Worm (Caenorhabditis elegans) whole organism, L4 larva: ENCODE measurements around the gene exc-7.

Experiments used
- F10B5.3 ChIP-seq: sonication (generic microtip); optimal IDR thresholded peaks from 2 replicates; lab custom pipeline; 2016; ENCODE audit warnings: mild to moderate bottlenecking, missing genetic modification characterization, missing compliant biosample characterization
- F37D6.2 ChIP-seq: sonication (generic microtip); optimal IDR thresholded peaks from 2 replicates; lab custom pipeline; 2016; ENCODE audit warnings: mild to moderate bottlenecking, missing genetic modification characterization, missing compliant biosample characterization
- F44E2.7 ChIP-seq: fragments of 200-800 bp; sonication (Bioruptor generic); IDR thresholded peaks from 2 replicates; pipeline ENCODE4 v2.1.2; 2022; ENCODE audit warnings: missing genetic modification characterization, missing compliant biosample characterization
- F49E8.2 ChIP-seq: sonication (generic microtip); optimal IDR thresholded peaks from 2 replicates; lab custom pipeline; 2016; ENCODE audit warnings: missing compliant biosample characterization, mild to moderate bottlenecking, missing genetic modification characterization, borderline replicate concordance
- R02D3.7 ChIP-seq: fragments of 150-350 bp; sonication (generic microtip); optimal IDR thresholded peaks from 3 replicates; lab custom pipeline; 2014; ENCODE audit warnings: missing biosample characterization, missing genetic modification characterization
- T20F7.1 ChIP-seq: fragments of 200-800 bp; sonication (Bioruptor generic); optimal IDR thresholded peaks from 2 replicates; lab custom pipeline; 2018; ENCODE audit warnings: mild to moderate bottlenecking, missing genetic modification characterization, missing compliant biosample characterization
- T26A8.4 ChIP-seq: fragments of 200-800 bp; sonication (Bioruptor generic); IDR thresholded peaks from 2 replicates; pipeline ENCODE4 v1.3.6; 2022; ENCODE audit warnings: missing genetic modification characterization, missing compliant biosample characterization
- Y48G9A.11 ChIP-seq: fragments of 200-800 bp; sonication (Bioruptor generic); IDR thresholded peaks from 2 replicates; pipeline ENCODE4 v1.3.6; 2022; ENCODE audit warnings: missing genetic modification reagents, missing genetic modification characterization, missing compliant biosample characterization
- aha-1 ChIP-seq: fragments of 150-350 bp; peaks from one replicate; lab custom pipeline; 2014; ENCODE audit warnings: missing biosample characterization, missing genetic modification characterization
- ama-1 ChIP-seq: fragments of 150-350 bp; optimal IDR thresholded peaks from 2 replicates; lab custom pipeline; 2014; ENCODE audit warnings: inconsistent platforms, mixed read lengths
- ceh-20 ChIP-seq: fragments of 200-800 bp; sonication (Bioruptor generic); IDR thresholded peaks from 2 replicates; pipeline ENCODE4 v1.3.6; 2022; ENCODE audit warnings: missing genetic modification reagents, missing genetic modification characterization, missing compliant biosample characterization
- ceh-28 ChIP-seq: fragments of 150-350 bp; optimal IDR thresholded peaks from 2 replicates; lab custom pipeline; 2014; ENCODE audit warnings: missing biosample characterization, missing genetic modification reagents, missing genetic modification characterization
- ceh-32 ChIP-seq: sonication (generic microtip); optimal IDR thresholded peaks from 2 replicates; lab custom pipeline; 2016; ENCODE audit warnings: mild to moderate bottlenecking, missing genetic modification characterization, missing compliant biosample characterization; ENCODE audit not compliant: poor library complexity
- ceh-62 ChIP-seq: sonication (generic microtip); optimal IDR thresholded peaks from 2 replicates; lab custom pipeline; 2017; ENCODE audit warnings: missing biosample characterization, missing genetic modification characterization
- ceh-82 ChIP-seq: sonication (generic microtip); optimal IDR thresholded peaks from 2 replicates; lab custom pipeline; 2017; ENCODE audit warnings: missing biosample characterization, missing genetic modification characterization
- ctbp-1 ChIP-seq: fragments of 200-800 bp; sonication (Bioruptor generic); IDR thresholded peaks from 2 replicates; pipeline ENCODE4 v1.3.6; 2022; ENCODE audit warnings: missing genetic modification reagents, missing genetic modification characterization, missing compliant biosample characterization
- daf-12 ChIP-seq: fragments of 150-350 bp; optimal IDR thresholded peaks from 2 replicates; lab custom pipeline; 2014; ENCODE audit warnings: missing biosample characterization, missing genetic modification reagents, missing genetic modification characterization
- daf-16 ChIP-seq, 3 experiments: sonication (generic microtip); optimal IDR thresholded peaks; 2 replicates each; lab custom pipeline; 2016 to 2017; ENCODE audit warnings: missing genetic modification characterization in 3 of 3, missing genetic modification reagents in 3 of 3, mild to moderate bottlenecking in 2 of 3, missing compliant biosample characterization in 2 of 3, missing biosample characterization in 1 of 3, moderate library complexity in 1 of 3
- dmd-8 ChIP-seq: fragments of 200-800 bp; sonication (Bioruptor generic); IDR thresholded peaks from 2 replicates; pipeline ENCODE4 v1.3.6; 2022; ENCODE audit warnings: missing genetic modification characterization, missing compliant biosample characterization
- dpl-1 ChIP-seq: fragments of 150-350 bp; optimal IDR thresholded peaks from 2 replicates; lab custom pipeline; 2014; ENCODE audit warnings: missing biosample characterization, missing genetic modification reagents, missing genetic modification characterization
- hlh-30 ChIP-seq: sonication (generic microtip); optimal IDR thresholded peaks from 2 replicates; lab custom pipeline; 2017; ENCODE audit warnings: antibody characterized with exemption, mild to moderate bottlenecking, missing genetic modification characterization, missing compliant biosample characterization; ENCODE audit not compliant: insufficient read depth
- hmg-1.1 ChIP-seq: fragments of 200-800 bp; sonication (Bioruptor generic); IDR thresholded peaks from 2 replicates; pipeline ENCODE4 v1.3.6; 2022; ENCODE audit warnings: missing genetic modification reagents, missing genetic modification characterization, missing compliant biosample characterization
- lin-15B ChIP-seq: fragments of 150-350 bp; sonication (generic microtip); optimal IDR thresholded peaks from 3 replicates; lab custom pipeline; 2014; ENCODE audit warnings: missing biosample characterization, missing genetic modification characterization
- lin-38 ChIP-seq: fragments of 200-800 bp; sonication (Bioruptor generic); IDR thresholded peaks from 2 replicates; pipeline ENCODE4 v1.3.6; 2022; ENCODE audit warnings: missing genetic modification reagents, missing genetic modification characterization, missing compliant biosample characterization
- mdl-1 ChIP-seq, 2 experiments: fragments of 150-350 bp in 1 of 2; sonication (generic microtip) in 1 of 2; optimal IDR thresholded peaks; 2 replicates each; lab custom pipeline; 2014 to 2017; ENCODE audit warnings: missing biosample characterization in 2 of 2, missing genetic modification characterization in 2 of 2
- mdt-29 ChIP-seq: fragments of 200-800 bp; sonication (Bioruptor generic); IDR thresholded peaks from 2 replicates; pipeline ENCODE4 v1.3.6; 2022; ENCODE audit warnings: missing genetic modification reagents, missing genetic modification characterization, missing compliant biosample characterization
- nhr-28 ChIP-seq: fragments of 150-350 bp; optimal IDR thresholded peaks from 2 replicates; lab custom pipeline; 2014; ENCODE audit warnings: missing biosample characterization, missing genetic modification characterization
- pha-4 ChIP-seq, 2 experiments: fragments of 150-350 bp in 1 of 2; fragments of 200-800 bp in 1 of 2; sonication (Bioruptor generic) in 1 of 2; IDR thresholded peaks in 1 of 2; optimal IDR thresholded peaks in 1 of 2; 2 replicates each; pipeline versions ENCODE4 v1.3.6 to Lab custom; 2014 to 2022; ENCODE audit warnings: missing genetic modification characterization in 2 of 2, missing genetic modification reagents in 2 of 2, missing biosample characterization in 1 of 2, missing compliant biosample characterization in 1 of 2
- php-3 ChIP-seq: fragments of 200-800 bp; sonication (Bioruptor generic); IDR thresholded peaks from 2 replicates; pipeline ENCODE4 v1.3.6; 2022; ENCODE audit warnings: missing genetic modification reagents, missing genetic modification characterization, missing compliant biosample characterization
- set-16 ChIP-seq: fragments of 200-800 bp; sonication (Bioruptor generic); IDR thresholded peaks from 2 replicates; pipeline ENCODE4 v1.3.6; 2022; ENCODE audit warnings: missing genetic modification reagents, missing genetic modification characterization, missing compliant biosample characterization
- unc-62 ChIP-seq, 3 experiments: fragments of 150-350 bp in 1 of 3; sonication (generic microtip); optimal IDR thresholded peaks in 2 of 3; peaks in 1 of 3; 1 replicate in 1 of 3; 2 replicates in 2 of 3; lab custom pipeline; 2014 to 2017; ENCODE audit warnings: missing biosample characterization in 3 of 3, missing genetic modification characterization in 3 of 3, missing genetic modification reagents in 3 of 3, missing genotype in 1 of 3
- zag-1 ChIP-seq: fragments of 150-350 bp; optimal IDR thresholded peaks from 2 replicates; lab custom pipeline; 2014; ENCODE audit warnings: missing biosample characterization, missing genetic modification characterization
- zfp-3 ChIP-seq: fragments of 200-800 bp; sonication (Bioruptor generic); conservative IDR thresholded peaks from 2 replicates; pipeline ENCODE4 v1.3.6; 2022; ENCODE audit warnings: missing genetic modification reagents, missing genetic modification characterization, missing compliant biosample characterization
- zip-2 ChIP-seq: fragments of 150-350 bp; optimal IDR thresholded peaks from 2 replicates; lab custom pipeline; 2014; ENCODE audit warnings: missing biosample characterization, missing genetic modification characterization

The exc-7 gene

ce11 chrII:9553179-9553578, 22.6 kb upstream of the exc-7 start, which contains the start of gene F35H8.1:
TSS of gene F35H8.1 (minus strand) at chrII:9553279.
- TF ChIP-seq mdt-29 (GFP tag; lab: Robert Waterston, UW) (no peak), unc-62 (GFP tag; optimal IDR thresholded peaks at IDR 0.05 in 1 of 2; lab: Kevin White, UChicago) (peak in 1 of 2 experiments; percentile 12), unc-62 (tag; optimal IDR thresholded peaks at IDR 0.05; lab: Kevin White, UChicago) (no peak)

ce11 chrII:9554925-9555553, 20.7 kb upstream of the exc-7 start, which contains the start of gene F35H8.2:
TSS of gene F35H8.2 (plus strand) at chrII:9555503.
- no peak for TF ChIP-seq zfp-3 (GFP tag; lab: Robert Waterston, UW)
- peak; percentile 35 for TF ChIP-seq aha-1 (tag; lab: Kevin White, UChicago)
- no peak for TF ChIP-seq lin-38 (GFP tag; lab: Robert Waterston, UW)
- TF ChIP-seq ctbp-1, result no peak
- TF ChIP-seq hlh-30, result peak; percentile 67
- TF ChIP-seq nhr-28 (tag; lab: Kevin White, UChicago), result peak; percentile 55
- TF ChIP-seq mdl-1 (tag; optimal IDR thresholded peaks at IDR 0.05; lab: Kevin White, UChicago), result peak in 1 of 2 experiments; percentile 40

- no peak for TF ChIP-seq lin-15B (tag; lab: Kevin White, UChicago)
- TF ChIP-seq set-16 (GFP tag; lab: Robert Waterston, UW), result no peak
- peak in 1 of 2 experiments; percentile 69 for TF ChIP-seq unc-62 (GFP tag; optimal IDR thresholded peaks at IDR 0.05 in 1 of 2; lab: Kevin White, UChicago)
- TF ChIP-seq unc-62 (tag; optimal IDR thresholded peaks at IDR 0.05; lab: Kevin White, UChicago), result no peak
- TF ChIP-seq zip-2 (tag; lab: Kevin White, UChicago), result no peak
- peak; percentile 91 for TF ChIP-seq aha-1 (tag; lab: Kevin White, UChicago)
- TF ChIP-seq pha-4 (GFP tag; IDR thresholded peaks at IDR 0.05; lab: Robert Waterston, UW), result no peak
- TF ChIP-seq pha-4 (tag; optimal IDR thresholded peaks at IDR 0.05; lab: Kevin White, UChicago), result no peak
- TF ChIP-seq, all 104 proteins: peak for 2
These were observed 19.2 kb upstream of the exc-7 start for ce11 chrII:9556582-9556981.

- TF ChIP-seq ceh-32 (tag; lab: Kevin White, UChicago) (no peak), Y48G9A.11 (GFP tag; lab: Robert Waterston, UW) (peak; percentile 86), php-3 (no peak), pha-4 (GFP tag; IDR thresholded peaks at IDR 0.05; lab: Robert Waterston, UW) (no peak), pha-4 (tag; optimal IDR thresholded peaks at IDR 0.05; lab: Kevin White, UChicago) (no peak), R02D3.7 (tag; lab: Kevin White, UChicago) (peak; percentile 62), T20F7.1 (GFP tag; lab: Kevin White, UChicago) (peak; percentile 92), ceh-28 (no peak), daf-12 (no peak), aha-1 (tag; lab: Kevin White, UChicago) (peak; percentile 52), ceh-20 (no peak), hlh-30 (peak; percentile 66), ceh-62 (tag; lab: Kevin White, UChicago) (no peak), unc-62 (GFP tag; optimal IDR thresholded peaks at IDR 0.05 in 1 of 2; lab: Kevin White, UChicago) (peak in 1 of 2 experiments; percentile 65), unc-62 (tag; optimal IDR thresholded peaks at IDR 0.05; lab: Kevin White, UChicago) (no peak), ceh-82 (tag; lab: Kevin White, UChicago) (no peak), F37D6.2 (tag; lab: Kevin White, UChicago) (no peak), zag-1 (no peak), set-16 (GFP tag; lab: Robert Waterston, UW) (no peak), dpl-1 (GFP tag; lab: Kevin White, UChicago) (peak; percentile 2), daf-16 (GFP tag; optimal IDR thresholded peaks at IDR 0.05; lab: Kevin White, UChicago) (no peak), daf-16 (tag; optimal IDR thresholded peaks at IDR 0.05; lab: Kevin White, UChicago) (no peak)
- TF ChIP-seq, all 104 proteins: peak for 7
These were observed 18.2 kb upstream of the exc-7 start, which contains the start of gene zfp-2 for ce11 chrII:9557437-9558150. TSS of gene zfp-2 (plus strand) at chrII:9557650.

ce11 chrII:9558906-9559305, 16.9 kb upstream of the exc-7 start:
- no peak for TF ChIP-seq hmg-1.1 (GFP tag; lab: Robert Waterston, UW)
- TF ChIP-seq ama-1 (lab: Kevin White, UChicago), result no peak
- TF ChIP-seq T26A8.4 (GFP tag; lab: Robert Waterston, UW), result no peak
- TF ChIP-seq F10B5.3 (tag; lab: Kevin White, UChicago), result no peak
- no peak for TF ChIP-seq daf-12
- TF ChIP-seq dmd-8 (GFP tag; lab: Robert Waterston, UW), result no peak
- peak in 1 of 2 experiments; percentile 58 for TF ChIP-seq unc-62 (GFP tag; optimal IDR thresholded peaks at IDR 0.05 in 1 of 2; lab: Kevin White, UChicago)
- no peak for TF ChIP-seq unc-62 (tag; optimal IDR thresholded peaks at IDR 0.05; lab: Kevin White, UChicago)
- no peak for TF ChIP-seq F49E8.2
- no peak for TF ChIP-seq F44E2.7 (GFP tag; lab: Robert Waterston, UW)
- no peak for TF ChIP-seq ceh-28
- peak; percentile 66 for TF ChIP-seq aha-1 (tag; lab: Kevin White, UChicago)
- TF ChIP-seq ceh-62 (tag; lab: Kevin White, UChicago), result no peak
